Worm (Caenorhabditis elegans) whole organism, late embryonic: ENCODE results near the gene F46C5.10.

Experiments used
- C38D4.7 ChIP-seq: fragments of 200-800 bp; sonication (Bioruptor generic); optimal IDR thresholded peaks from 2 replicates; lab custom pipeline; 2018; ENCODE audit warnings: mild to moderate bottlenecking, missing genetic modification characterization, moderate library complexity, missing compliant biosample characterization
- K02D7.2 ChIP-seq: sonication (generic microtip); optimal IDR thresholded peaks from 2 replicates; lab custom pipeline; 2017; ENCODE audit warnings: mild to moderate bottlenecking, missing genetic modification characterization, missing compliant biosample characterization
- T23F11.4 ChIP-seq: fragments of 200-800 bp; sonication (Bioruptor generic); optimal IDR thresholded peaks from 2 replicates; lab custom pipeline; 2018; ENCODE audit warnings: mild to moderate bottlenecking, missing genetic modification characterization, missing compliant biosample characterization
- ceh-19 ChIP-seq: fragments of 200-800 bp; sonication (Bioruptor generic); optimal IDR thresholded peaks from 2 replicates; lab custom pipeline; 2018; ENCODE audit warnings: mild to moderate bottlenecking, missing genetic modification characterization, missing compliant biosample characterization
- ceh-45 ChIP-seq: fragments of 200-800 bp; sonication (Bioruptor generic); IDR thresholded peaks from 2 replicates; pipeline ENCODE4 v1.3.6; 2022; ENCODE audit warnings: missing genetic modification reagents, missing genetic modification characterization, missing compliant biosample characterization
- dmd-4 ChIP-seq: sonication (generic microtip); optimal IDR thresholded peaks from 2 replicates; lab custom pipeline; 2016; ENCODE audit warnings: borderline replicate concordance, missing genetic modification characterization, missing compliant biosample characterization
- elt-4 ChIP-seq: sonication (generic microtip); optimal IDR thresholded peaks from 2 replicates; lab custom pipeline; 2016; ENCODE audit warnings: missing genetic modification characterization, missing compliant biosample characterization
- eyg-1 ChIP-seq: sonication (generic microtip); optimal IDR thresholded peaks from 2 replicates; lab custom pipeline; 2016; ENCODE audit warnings: missing genotype, missing genetic modification characterization, missing compliant biosample characterization
- fkh-10 ChIP-seq: fragments of 150-350 bp; optimal IDR thresholded peaks from 2 replicates; lab custom pipeline; 2014; ENCODE audit warnings: missing biosample characterization, missing genetic modification reagents, missing genetic modification characterization
- nfya-1 ChIP-seq: sonication (generic microtip); optimal IDR thresholded peaks from 2 replicates; lab custom pipeline; 2017; ENCODE audit warnings: missing genetic modification characterization, mild to moderate bottlenecking, missing compliant biosample characterization, antibody characterized with exemption, moderate library complexity
- nhr-11 ChIP-seq: fragments of 150-350 bp; optimal IDR thresholded peaks from 2 replicates; lab custom pipeline; 2014; ENCODE audit warnings: missing biosample characterization, missing genetic modification characterization
- pha-2 ChIP-seq: sonication (generic microtip); optimal IDR thresholded peaks from 2 replicates; lab custom pipeline; 2017; ENCODE audit warnings: mild to moderate bottlenecking, missing genetic modification characterization, missing compliant biosample characterization
- rnt-1 ChIP-seq: sonication (generic microtip); optimal IDR thresholded peaks from 2 replicates; lab custom pipeline; 2016; ENCODE audit warnings: missing genetic modification characterization, missing compliant biosample characterization
- unc-3 ChIP-seq, 2 experiments: fragments of 200-800 bp in 1 of 2; sonication (Bioruptor generic) in 1 of 2; sonication (generic microtip) in 1 of 2; conservative IDR thresholded peaks in 1 of 2; optimal IDR thresholded peaks in 1 of 2; 2 replicates each; pipeline versions ENCODE4 v1.3.6 to Lab custom; 2016 to 2022; ENCODE audit warnings: missing compliant biosample characterization in 2 of 2, missing genetic modification characterization in 2 of 2, missing genetic modification reagents in 1 of 2

DNA sequence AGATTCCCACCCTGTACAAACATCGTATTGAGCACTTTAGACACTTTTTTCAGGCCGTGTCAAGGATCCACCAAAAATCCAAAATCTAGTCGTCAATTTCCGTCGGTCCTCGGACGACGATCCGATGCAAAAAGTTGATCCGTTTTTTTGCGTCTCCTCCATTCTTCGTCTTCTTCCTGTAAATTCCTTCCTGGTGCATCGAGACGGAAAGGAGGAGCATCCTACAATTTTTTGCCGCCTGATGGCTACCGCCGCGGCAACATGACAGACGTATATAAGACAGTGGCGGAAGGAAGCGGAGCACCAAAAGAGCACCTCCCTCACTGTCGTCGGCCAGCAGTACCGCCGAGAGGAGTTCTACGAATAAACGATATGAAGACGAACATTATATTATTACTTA, 18.0 kb downstream of the F46C5.10 start, which contains the start of gene appg-2:
- TF ChIP-seq C38D4.7 (GFP tag; lab: Kevin White, UChicago): no peak
- no peak for TF ChIP-seq unc-3 (GFP tag; conservative IDR thresholded peaks at IDR 0.05; lab: Robert Waterston, UW)
- TF ChIP-seq unc-3 (tag; optimal IDR thresholded peaks at IDR 0.05; lab: Kevin White, UChicago): no peak
- no peak for TF ChIP-seq eyg-1 (tag; lab: Kevin White, UChicago)
- TF ChIP-seq nhr-11 (tag; lab: Kevin White, UChicago): no peak
- TF ChIP-seq rnt-1 (tag; lab: Kevin White, UChicago): no peak
- no peak for TF ChIP-seq K02D7.2 (tag; lab: Kevin White, UChicago)
- no peak for TF ChIP-seq dmd-4 (tag; lab: Kevin White, UChicago)
- TF ChIP-seq nfya-1 (tag; lab: Kevin White, UChicago): no peak
- TF ChIP-seq ceh-45 (GFP tag; lab: Robert Waterston, UW): no peak
- no peak for TF ChIP-seq elt-4 (tag; lab: Kevin White, UChicago)
- no peak for TF ChIP-seq fkh-10
- no peak for TF ChIP-seq T23F11.4 (GFP tag; lab: Kevin White, UChicago)
- no peak for TF ChIP-seq ceh-19 (GFP tag; lab: Kevin White, UChicago)
- TF ChIP-seq pha-2 (tag; lab: Kevin White, UChicago): no peak
